Fruit fly (Drosophila melanogaster): ENCODE results near the gene CG14325.

The CG14325 gene

DNA sequence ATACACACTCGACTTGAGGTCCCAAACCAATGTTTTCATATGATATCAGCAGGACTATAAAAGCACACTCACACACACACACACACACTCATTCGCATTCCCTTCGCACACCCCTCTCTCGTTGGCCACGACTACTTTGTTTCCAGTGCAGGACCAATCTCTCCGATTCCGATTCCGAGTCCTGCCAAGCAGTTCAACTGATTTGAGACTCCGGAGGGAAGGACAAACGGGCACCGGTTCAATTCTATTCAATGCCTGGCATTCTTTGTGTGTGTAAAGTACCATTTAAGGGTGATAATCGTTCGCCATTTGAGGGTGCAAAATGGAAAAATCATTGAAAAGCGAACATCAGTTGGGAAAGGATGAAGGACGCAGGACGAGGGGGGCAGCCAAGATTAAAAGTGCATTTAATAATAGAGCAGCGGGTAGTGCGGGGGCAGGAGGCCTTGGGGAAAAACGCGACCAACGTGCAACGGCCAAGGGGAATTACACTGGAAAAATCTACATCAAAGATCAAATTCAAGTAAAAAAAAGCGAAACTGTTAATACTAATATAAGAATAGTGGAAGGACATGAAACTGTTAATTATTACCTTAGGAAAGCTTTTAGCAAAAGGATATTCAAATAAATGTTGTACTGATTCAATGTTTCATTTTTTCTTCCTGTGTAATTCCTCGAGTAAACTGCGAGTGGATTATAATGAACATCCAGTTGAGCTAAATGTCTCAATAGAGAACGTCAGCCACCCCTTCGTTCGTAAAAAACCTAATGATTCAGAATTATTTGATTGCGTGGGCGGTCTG lies 43.1 kb upstream of the CG14325 start (continued):
- TF ChIP-seq p53 (GFP tag; optimal IDR thresholded peaks at IDR 0.05) (no peak), HHEX (GFP tag; optimal IDR thresholded peaks at IDR 0.05) (no peak), da (GFP tag; optimal IDR thresholded peaks at IDR 0.05) (no peak), TFAM (GFP tag; optimal IDR thresholded peaks at IDR 0.05) (no peak), Meics (GFP tag; optimal IDR thresholded peaks at IDR 0.05) (no peak), YL-1 (GFP tag; optimal IDR thresholded peaks at IDR 0.05) (no peak), CG12769 (tag; optimal IDR thresholded peaks at IDR 0.05) (peak; percentile 4), pfk (GFP tag; optimal IDR thresholded peaks at IDR 0.05) (no peak), sna (GFP tag; IDR thresholded peaks at IDR 0.05; ENCODE audit: partially characterized antibody) (no peak), CG10979 (tag; optimal IDR thresholded peaks at IDR 0.05) (peak; percentile 80), al (GFP tag; IDR thresholded peaks at IDR 0.05) (no peak), CG14710 (tag; optimal IDR thresholded peaks at IDR 0.05) (peak; percentile 76), BtbVII (GFP tag; optimal IDR thresholded peaks at IDR 0.05) (no peak), CG7357 (GFP tag; IDR thresholded peaks at IDR 0.05) (no peak), CG11723 (GFP tag; optimal IDR thresholded peaks at IDR 0.05) (no peak), CG1024 (GFP tag; IDR thresholded peaks at IDR 0.05) (peak; percentile 49; the same call in 1 of the 2 replicates), CG12219 (GFP tag; optimal IDR thresholded peaks at IDR 0.05) (peak; percentile 22), cato (GFP tag; optimal IDR thresholded peaks at IDR 0.05; ENCODE audit: borderline replicate concordance) (peak; percentile 1), CG12942 (GFP tag; optimal IDR thresholded peaks at IDR 0.05) (peak; percentile 28), lov (optimal IDR thresholded peaks at IDR 0.05) (no peak), lov (GFP tag; IDR thresholded peaks at IDR 0.05) (0 out of 3 replicates have a peak, but pooled peaks have one; percentile 6), H2.0 (GFP tag; IDR thresholded peaks at IDR 0.05) (no peak), CG11695 (GFP tag; IDR thresholded peaks at IDR 0.05) (peak; percentile 40; the same call in 1 of the 3 replicates), Dbx (GFP tag; IDR thresholded peaks at IDR 0.05) (no peak), az2 (GFP tag; optimal IDR thresholded peaks at IDR 0.05) (peak; percentile 55), CG10959 (GFP tag; IDR thresholded peaks at IDR 0.05) (peak; percentile 30; the same call in 1 of the 2 replicates), exex (tag; optimal IDR thresholded peaks at IDR 0.05) (no peak), sima (GFP tag; optimal IDR thresholded peaks at IDR 0.05) (no peak), Max (GFP tag; optimal IDR thresholded peaks at IDR 0.05) (no peak), CG8924 (tag; optimal IDR thresholded peaks at IDR 0.05) (peak; percentile 64), pum (GFP tag; optimal IDR thresholded peaks at IDR 0.05) (peak; percentile 27), CG3407 (GFP tag; optimal IDR thresholded peaks at IDR 0.05) (peak; percentile 24), slp2 (GFP tag; optimal IDR thresholded peaks at IDR 0.05) (no peak), fru (optimal IDR thresholded peaks at IDR 0.05) (no peak), CG11085 (GFP tag; IDR thresholded peaks at IDR 0.05) (no peak), Blimp-1 (GFP tag; optimal IDR thresholded peaks at IDR 0.05) (peak; percentile 72), CG14667 (GFP tag; IDR thresholded peaks at IDR 0.05) (no peak; the same call in 1 of the 2 replicates), CG2120 (GFP tag; optimal IDR thresholded peaks at IDR 0.05) (no peak), Lpt (GFP tag; optimal IDR thresholded peaks at IDR 0.05) (no peak), tna (GFP tag; IDR thresholded peaks at IDR 0.05; ENCODE audit: partially characterized antibody) (no peak), cwo (GFP tag; optimal IDR thresholded peaks at IDR 0.05) (no peak), pros (GFP tag; optimal IDR thresholded peaks at IDR 0.05) (peak; percentile 95), CG31365 (tag; optimal IDR thresholded peaks at IDR 0.05) (no peak), Dip2 (GFP tag; IDR thresholded peaks at IDR 0.05) (no peak), bcd (GFP tag; optimal IDR thresholded peaks at IDR 0.05) (peak; percentile 18), Atf3 (GFP tag; optimal IDR thresholded peaks at IDR 0.05) (no peak), Fer1 (GFP tag; optimal IDR thresholded peaks at IDR 0.05) (no peak), cad (GFP tag; optimal IDR thresholded peaks at IDR 0.05) (no peak), CG14965 (GFP tag; optimal IDR thresholded peaks at IDR 0.05; ENCODE audit: borderline replicate concordance) (no peak), Dll (GFP tag; IDR thresholded peaks at IDR 0.05; ENCODE audit: partially characterized antibody) (no peak)
